Worm (Caenorhabditis elegans): ENCODE data around the gene snx-1.

ce11 chrX:1115207-1115606, 13.6 kb upstream of the snx-1 start:
- TF ChIP-seq lsy-2 (tag; optimal IDR thresholded peaks at IDR 0.05) (no peak), lin-13 (tag; optimal IDR thresholded peaks at IDR 0.05) (no peak), unc-62 (GFP tag; optimal IDR thresholded peaks at IDR 0.05) (no peak), tbx-8 (GFP tag; optimal IDR thresholded peaks at IDR 0.05) (no peak), M03D4.4 (tag; optimal IDR thresholded peaks at IDR 0.05) (no peak), ceh-43 (GFP tag; optimal IDR thresholded peaks at IDR 0.05) (no peak), nhr-237 (tag; optimal IDR thresholded peaks at IDR 0.05) (no peak)

Data from whole organism, mixed stage, embryonic.